Worm (Caenorhabditis elegans) whole organism, young adult: ENCODE data around the gene str-5.

Source experiments
- B0035.1 ChIP-seq: sonication (generic microtip); optimal IDR thresholded peaks from 2 replicates; lab custom pipeline; 2016; ENCODE audit warnings: missing genetic modification characterization, mild to moderate bottlenecking, missing compliant biosample characterization, missing genotype, missing genetic modification reagents
- B0261.1 ChIP-seq: sonication (generic microtip); optimal IDR thresholded peaks from 2 replicates; lab custom pipeline; 2016; ENCODE audit warnings: mild to moderate bottlenecking, missing genetic modification characterization, moderate library complexity, missing compliant biosample characterization
- C17E4.6 ChIP-seq: fragments of 200-800 bp; sonication (Bioruptor generic); IDR thresholded peaks from 2 replicates; pipeline ENCODE4 v1.3.6; 2022; ENCODE audit warnings: missing genetic modification reagents, missing genetic modification characterization, missing compliant biosample characterization
- D2030.7 ChIP-seq: fragments of 200-800 bp; sonication (Bioruptor generic); IDR thresholded peaks from 2 replicates; pipeline ENCODE4 v1.3.6; 2022; ENCODE audit warnings: missing genetic modification reagents, missing genetic modification characterization, missing compliant biosample characterization
- F23B12.7 ChIP-seq: sonication (generic microtip); optimal IDR thresholded peaks from 2 replicates; lab custom pipeline; 2017; ENCODE audit warnings: missing genetic modification characterization, mild to moderate bottlenecking, missing compliant biosample characterization, antibody characterized with exemption, moderate library complexity; ENCODE audit not compliant: insufficient read depth
- F33H1.4 ChIP-seq: fragments of 200-800 bp; sonication (Bioruptor generic); IDR thresholded peaks from 2 replicates; pipeline ENCODE4 v1.3.6; 2022; ENCODE audit warnings: missing genetic modification reagents, missing genetic modification characterization, missing compliant biosample characterization
- F39B2.1 ChIP-seq: fragments of 200-800 bp; sonication (Bioruptor generic); IDR thresholded peaks from 2 replicates; pipeline ENCODE4 v1.3.6; 2022; ENCODE audit warnings: missing genetic modification reagents, missing genetic modification characterization, missing compliant biosample characterization
- F52B5.7 ChIP-seq: sonication (generic microtip); optimal IDR thresholded peaks from 2 replicates; lab custom pipeline; 2016; ENCODE audit warnings: mild to moderate bottlenecking, missing genetic modification characterization, missing compliant biosample characterization
- Y53F4B.3 ChIP-seq: fragments of 200-800 bp; sonication (Bioruptor generic); IDR thresholded peaks from 2 replicates; pipeline ENCODE4 v1.3.6; 2022; ENCODE audit warnings: missing genetic modification reagents, missing genetic modification characterization, missing compliant biosample characterization
- Y53G8AR.9 ChIP-seq: fragments of 200-800 bp; sonication (Bioruptor generic); conservative IDR thresholded peaks from 2 replicates; pipeline ENCODE4 v1.3.6; 2022; ENCODE audit warnings: missing genetic modification reagents, missing genetic modification characterization, missing compliant biosample characterization
- Y56A3A.18 ChIP-seq: fragments of 200-800 bp; sonication (Bioruptor generic); IDR thresholded peaks from 2 replicates; pipeline ENCODE4 v1.3.6; 2022; ENCODE audit warnings: missing genetic modification reagents, missing genetic modification characterization, missing compliant biosample characterization
- Y79H2A.3 ChIP-seq: fragments of 200-800 bp; sonication (Bioruptor generic); conservative IDR thresholded peaks from 2 replicates; pipeline ENCODE4 v1.3.6; 2022; ENCODE audit warnings: missing genetic modification reagents, missing genetic modification characterization, missing compliant biosample characterization
- Y95B8A.8 ChIP-seq: fragments of 200-800 bp; sonication (Bioruptor generic); IDR thresholded peaks from 2 replicates; pipeline ENCODE4 v1.3.6; 2022; ENCODE audit warnings: missing genetic modification reagents, missing genetic modification characterization, missing compliant biosample characterization
- ZK185.1 ChIP-seq: sonication (generic microtip); optimal IDR thresholded peaks from 2 replicates; lab custom pipeline; 2016; ENCODE audit warnings: mild to moderate bottlenecking, missing genetic modification characterization, missing compliant biosample characterization; ENCODE audit not compliant: poor library complexity, severe bottlenecking
- ccch-3 ChIP-seq: fragments of 200-800 bp; sonication (Bioruptor generic); optimal IDR thresholded peaks from 2 replicates; lab custom pipeline; 2018; ENCODE audit warnings: mild to moderate bottlenecking, missing genetic modification characterization, missing compliant biosample characterization
- cebp-2 ChIP-seq: fragments of 200-800 bp; sonication (Bioruptor generic); IDR thresholded peaks from 2 replicates; pipeline ENCODE4 v1.3.6; 2022; ENCODE audit warnings: missing genetic modification characterization, missing compliant biosample characterization
- ceh-58 ChIP-seq: fragments of 200-800 bp; sonication (Bioruptor generic); IDR thresholded peaks from 2 replicates; pipeline ENCODE4 v1.3.6; 2022; ENCODE audit warnings: missing genetic modification characterization, missing compliant biosample characterization
- ceh-79 ChIP-seq: sonication (generic microtip); optimal IDR thresholded peaks from 2 replicates; lab custom pipeline; 2017; ENCODE audit warnings: mild to moderate bottlenecking, missing genetic modification characterization, missing compliant biosample characterization
- ceh-91 ChIP-seq: fragments of 200-800 bp; sonication (Bioruptor generic); IDR thresholded peaks from 2 replicates; pipeline ENCODE4 v1.3.6; 2022; ENCODE audit warnings: missing genetic modification reagents, missing genetic modification characterization, missing compliant biosample characterization
- dox-1 ChIP-seq: fragments of 200-800 bp; sonication (Bioruptor generic); IDR thresholded peaks from 2 replicates; pipeline ENCODE4 v1.3.6; 2022; ENCODE audit warnings: missing genetic modification reagents, missing genetic modification characterization, missing compliant biosample characterization
- dpl-1 ChIP-seq: fragments of 150-350 bp; optimal IDR thresholded peaks from 2 replicates; lab custom pipeline; 2014; ENCODE audit warnings: missing biosample characterization, missing genetic modification reagents, missing genetic modification characterization
- egrh-3 ChIP-seq: fragments of 200-800 bp; sonication (Bioruptor generic); IDR thresholded peaks from 2 replicates; pipeline ENCODE4 v1.3.6; 2022; ENCODE audit warnings: missing genetic modification reagents, missing genetic modification characterization, missing compliant biosample characterization
- fkh-3 ChIP-seq: sonication (generic microtip); optimal IDR thresholded peaks from 2 replicates; lab custom pipeline; 2016; ENCODE audit warnings: mild to moderate bottlenecking, missing genetic modification characterization, missing compliant biosample characterization
- gei-17 ChIP-seq: fragments of 200-800 bp; sonication (Bioruptor generic); optimal IDR thresholded peaks from 2 replicates; lab custom pipeline; 2018; ENCODE audit warnings: mild to moderate bottlenecking, missing genetic modification characterization, missing compliant biosample characterization
- hlh-12 ChIP-seq: sonication (generic microtip); optimal IDR thresholded peaks from 2 replicates; lab custom pipeline; 2016; ENCODE audit warnings: missing genetic modification characterization, missing compliant biosample characterization
- hmg-1.2 ChIP-seq: fragments of 200-800 bp; sonication (Bioruptor generic); IDR thresholded peaks from 2 replicates; pipeline ENCODE4 v1.3.6; 2022; ENCODE audit warnings: missing genetic modification reagents, missing genetic modification characterization, missing compliant biosample characterization
- lag-1 ChIP-seq: fragments of 200-800 bp; sonication (Bioruptor generic); IDR thresholded peaks from 2 replicates; pipeline ENCODE4 v1.3.6; 2022; ENCODE audit warnings: missing genetic modification reagents, missing genetic modification characterization, missing compliant biosample characterization
- let-526 ChIP-seq: fragments of 200-800 bp; sonication (Bioruptor generic); IDR thresholded peaks from 2 replicates; pipeline ENCODE4 v1.3.6; 2022; ENCODE audit warnings: missing genetic modification reagents, missing genetic modification characterization, missing compliant biosample characterization
- let-607 ChIP-seq, 2 experiments: fragments of 200-800 bp in 1 of 2; sonication (Bioruptor generic) in 1 of 2; sonication (generic microtip) in 1 of 2; optimal IDR thresholded peaks; 2 replicates each; lab custom pipeline; 2016 to 2018; ENCODE audit warnings: mild to moderate bottlenecking in 2 of 2, missing compliant biosample characterization in 2 of 2, missing genetic modification characterization in 2 of 2, moderate library complexity in 2 of 2, missing genotype in 1 of 2
- lin-40 ChIP-seq: sonication (generic microtip); optimal IDR thresholded peaks from 2 replicates; lab custom pipeline; 2016; ENCODE audit warnings: missing genetic modification characterization, mild to moderate bottlenecking, missing compliant biosample characterization, missing genotype, missing genetic modification reagents
- lsy-27 ChIP-seq: sonication (generic microtip); optimal IDR thresholded peaks from 2 replicates; lab custom pipeline; 2017; ENCODE audit warnings: missing genetic modification characterization, mild to moderate bottlenecking, missing compliant biosample characterization, antibody characterized with exemption, missing genotype, borderline replicate concordance; ENCODE audit not compliant: insufficient read depth
- madf-10 ChIP-seq: sonication (generic microtip); optimal IDR thresholded peaks from 2 replicates; lab custom pipeline; 2016; ENCODE audit warnings: mild to moderate bottlenecking, missing genetic modification characterization, missing compliant biosample characterization
- madf-6 ChIP-seq: fragments of 200-800 bp; sonication (Bioruptor generic); IDR thresholded peaks from 2 replicates; pipeline ENCODE4 v1.3.6; 2022; ENCODE audit warnings: missing genetic modification reagents, missing genetic modification characterization, missing compliant biosample characterization
- madf-8 ChIP-seq: fragments of 200-800 bp; sonication (Bioruptor generic); conservative IDR thresholded peaks from 2 replicates; pipeline ENCODE4 v1.3.6; 2022; ENCODE audit warnings: missing genetic modification reagents, missing genetic modification characterization, missing compliant biosample characterization
- mcd-1 ChIP-seq: fragments of 200-800 bp; sonication (Bioruptor generic); IDR thresholded peaks from 2 replicates; pipeline ENCODE4 v1.3.6; 2022; ENCODE audit warnings: missing genetic modification reagents, missing genetic modification characterization, missing compliant biosample characterization
- mel-28 ChIP-seq: sonication (generic microtip); optimal IDR thresholded peaks from 2 replicates; lab custom pipeline; 2016; ENCODE audit warnings: borderline replicate concordance, mild to moderate bottlenecking, missing genetic modification characterization, missing compliant biosample characterization
- nfya-1 ChIP-seq: sonication (generic microtip); optimal IDR thresholded peaks from 2 replicates; lab custom pipeline; 2017; ENCODE audit warnings: antibody characterized with exemption, missing compliant biosample characterization, missing genetic modification characterization, borderline replicate concordance; ENCODE audit not compliant: insufficient read depth
- nfya-2 ChIP-seq: fragments of 200-800 bp; sonication (Bioruptor generic); IDR thresholded peaks from 2 replicates; pipeline ENCODE4 v1.3.6; 2022; ENCODE audit warnings: missing genetic modification reagents, missing genetic modification characterization, missing compliant biosample characterization
- nhr-90 ChIP-seq: sonication (generic microtip); optimal IDR thresholded peaks from 2 replicates; lab custom pipeline; 2016; ENCODE audit warnings: missing genotype, mild to moderate bottlenecking, missing genetic modification characterization, missing compliant biosample characterization
- pbrm-1 ChIP-seq: fragments of 200-800 bp; sonication (Bioruptor generic); IDR thresholded peaks from 2 replicates; pipeline ENCODE4 v1.3.6; 2022; ENCODE audit warnings: missing genetic modification reagents, missing genetic modification characterization, missing compliant biosample characterization
- pha-4 ChIP-seq: fragments of 150-350 bp; sonication (generic microtip); optimal IDR thresholded peaks from 2 replicates; lab custom pipeline; 2014; ENCODE audit warnings: missing biosample characterization, missing genetic modification reagents, missing genetic modification characterization
- somi-1 ChIP-seq: fragments of 200-800 bp; sonication (Bioruptor generic); optimal IDR thresholded peaks from 2 replicates; lab custom pipeline; 2018; ENCODE audit warnings: mild to moderate bottlenecking, missing genetic modification characterization, missing compliant biosample characterization
- xnd-1 ChIP-seq: sonication (generic microtip); optimal IDR thresholded peaks from 2 replicates; lab custom pipeline; 2016; ENCODE audit warnings: missing genotype, missing genetic modification reagents, missing genetic modification characterization, missing compliant biosample characterization
- ztf-18 ChIP-seq: sonication (generic microtip); optimal IDR thresholded peaks from 2 replicates; lab custom pipeline; 2016; ENCODE audit warnings: missing genotype, mild to moderate bottlenecking, missing genetic modification characterization, missing compliant biosample characterization
- ztf-25 ChIP-seq: fragments of 200-800 bp; sonication (Bioruptor generic); IDR thresholded peaks from 2 replicates; pipeline ENCODE4 v1.3.6; 2022; ENCODE audit warnings: missing genetic modification reagents, missing genetic modification characterization, missing compliant biosample characterization
- ztf-6 ChIP-seq: fragments of 200-800 bp; sonication (Bioruptor generic); IDR thresholded peaks from 2 replicates; pipeline ENCODE4 v1.3.6; 2022; ENCODE audit warnings: missing genetic modification reagents, missing genetic modification characterization, missing compliant biosample characterization

str-5 gene

ce11 chrV:15758449-15758848 lies 5.4 kb downstream of the str-5 start, which contains the start of gene str-9:
str-9 (plus strand) TSS chrV:15758749.
- TF ChIP-seq let-526 (GFP tag; lab: Robert Waterston, UW): no peak
- TF ChIP-seq ceh-91 (GFP tag; lab: Robert Waterston, UW): no peak
- TF ChIP-seq nfya-2 (GFP tag; lab: Robert Waterston, UW): no peak
- TF ChIP-seq D2030.7: no peak
- TF ChIP-seq, all 124 proteins: peak for 0

DNA sequence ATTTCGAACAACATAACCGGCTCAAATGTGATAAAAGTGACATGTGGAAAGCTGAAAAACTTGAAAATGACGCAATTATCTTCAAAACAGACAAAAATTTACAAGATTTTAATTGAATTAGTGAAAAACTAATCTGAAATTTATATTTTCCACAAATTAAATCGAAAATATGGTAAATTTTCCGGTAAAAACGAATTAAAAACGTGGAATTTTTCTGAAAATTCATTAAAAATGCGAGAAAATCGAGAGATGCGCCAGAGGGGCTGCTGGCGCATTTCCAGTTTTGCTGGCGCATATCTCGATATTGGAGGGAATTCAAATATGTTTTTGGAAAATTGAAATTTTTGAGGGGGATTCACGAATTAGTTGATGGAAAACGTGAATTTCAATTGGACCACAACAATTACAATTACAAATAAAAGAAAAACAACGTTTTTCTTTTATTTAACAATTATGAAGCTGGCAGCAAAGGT lies 13.1 kb downstream of the str-5 start, which contains the start of the genes haf-3 and F57A10.2:
TSS of gene haf-3 (minus strand) at position 51 of the 473 bp plus-strand sequence.
TSS of gene F57A10.2 (plus strand) at position 454 of the 473 bp plus-strand sequence.
- TF ChIP-seq ztf-25 (GFP tag; lab: Robert Waterston, UW) (no peak), somi-1 (peak; percentile 31), madf-10 (tag; lab: Kevin White, UChicago) (peak; percentile 38), F23B12.7 (tag; lab: Kevin White, UChicago) (peak; percentile 86), lin-40 (tag; lab: Kevin White, UChicago) (peak; percentile 93), xnd-1 (tag; lab: Kevin White, UChicago) (peak; percentile 56), cebp-2 (GFP tag; lab: Robert Waterston, UW) (no peak), Y53G8AR.9 (GFP tag; lab: Robert Waterston, UW) (peak; percentile 91), madf-8 (GFP tag; lab: Robert Waterston, UW) (peak; percentile 62), ZK185.1 (tag; lab: Kevin White, UChicago) (peak; percentile 75), let-607 (tag; optimal IDR thresholded peaks at IDR 0.05; lab: Kevin White, UChicago) (peak in 1 of 2 experiments; percentile 71), nhr-90 (tag; lab: Kevin White, UChicago) (no peak), lsy-27 (no peak), ceh-58 (GFP tag; lab: Robert Waterston, UW) (no peak), Y95B8A.8 (GFP tag; lab: Robert Waterston, UW) (no peak), egrh-3 (GFP tag; lab: Robert Waterston, UW) (no peak), B0035.1 (no peak), madf-6 (GFP tag; lab: Robert Waterston, UW) (peak; percentile 85), B0261.1 (tag; lab: Kevin White, UChicago) (peak; percentile 34), ztf-6 (no peak), F39B2.1 (GFP tag; lab: Robert Waterston, UW) (0 out of 2 replicates have a peak, but pooled peaks have one; percentile 45), hmg-1.2 (GFP tag; lab: Robert Waterston, UW) (peak; percentile 57), dox-1 (GFP tag; lab: Robert Waterston, UW) (peak; percentile 93), ceh-79 (tag; lab: Kevin White, UChicago) (no peak), Y79H2A.3 (no peak), Y53F4B.3 (no peak), F33H1.4 (GFP tag; lab: Robert Waterston, UW) (peak; percentile 68), hlh-12 (no peak), lag-1 (no peak), mel-28 (no peak), D2030.7 (peak; percentile 83), fkh-3 (tag; lab: Kevin White, UChicago) (no peak), pbrm-1 (peak; percentile 92), mcd-1 (GFP tag; lab: Robert Waterston, UW) (peak; percentile 92), nfya-1 (no peak), pha-4 (tag; lab: Kevin White, UChicago) (peak; percentile 86), ccch-3 (GFP tag; lab: Kevin White, UChicago) (no peak), C17E4.6 (GFP tag; lab: Robert Waterston, UW) (no peak), Y56A3A.18 (GFP tag; lab: Robert Waterston, UW) (peak; percentile 71), F52B5.7 (tag; lab: Kevin White, UChicago) (no peak), ztf-18 (tag; lab: Kevin White, UChicago) (peak; percentile 98), dpl-1 (GFP tag; lab: Kevin White, UChicago) (peak; percentile 97), gei-17 (GFP tag; lab: Kevin White, UChicago) (peak; percentile 48)
